Fruit fly (Drosophila melanogaster): ENCODE measurements around the gene Wdr24.

Wdr24 gene

dm6 chr3R:29745056-29745455 is at the start of gene Wdr24, which contains the start of gene IntS11 (continued):
- no peak for TF ChIP-seq sqz (GFP tag; optimal IDR thresholded peaks at IDR 0.05)
- peak; percentile 89 for TF ChIP-seq sug (tag; optimal IDR thresholded peaks at IDR 0.05)
- TF ChIP-seq Drgx (GFP tag; IDR thresholded peaks at IDR 0.05) = peak; percentile 97
- peak; percentile 80 for TF ChIP-seq Chrac-16 (GFP tag; optimal IDR thresholded peaks at IDR 0.05)
- TF ChIP-seq Asciz (GFP tag; optimal IDR thresholded peaks at IDR 0.05) = no peak
- TF ChIP-seq Deaf1 (tag; optimal IDR thresholded peaks at IDR 0.05) = peak; percentile 61
- peak; percentile 43 for TF ChIP-seq CG1792 (GFP tag; optimal IDR thresholded peaks at IDR 0.05)
- TF ChIP-seq Ptx1 (GFP tag; IDR thresholded peaks at IDR 0.05) = peak; percentile 98
- no peak for TF ChIP-seq CG1832 (GFP tag; optimal IDR thresholded peaks at IDR 0.05)
- peak; percentile 68 for TF ChIP-seq CG8944 (GFP tag; optimal IDR thresholded peaks at IDR 0.05)
- peak; percentile 70 to 72 for TF ChIP-seq bsh (GFP tag; optimal IDR thresholded peaks at IDR 0.05)
- TF ChIP-seq CG12236 (GFP tag; optimal IDR thresholded peaks at IDR 0.05) = no peak
- TF ChIP-seq zen2 (GFP tag; IDR thresholded peaks at IDR 0.05; ENCODE audit: partially characterized antibody) = no peak
- no peak for TF ChIP-seq Kr (GFP tag; optimal IDR thresholded peaks at IDR 0.05)
- peak; percentile 71 for TF ChIP-seq CG7556 (GFP tag; optimal IDR thresholded peaks at IDR 0.05)
- peak; percentile 48 for TF ChIP-seq CG10654 (GFP tag; optimal IDR thresholded peaks at IDR 0.05)
- no peak for TF ChIP-seq bbx (GFP tag; IDR thresholded peaks at IDR 0.05; ENCODE audit: partially characterized antibody)
- TF ChIP-seq CG7987 (GFP tag; optimal IDR thresholded peaks at IDR 0.05) = peak; percentile 47
- TF ChIP-seq fu2 (GFP tag; optimal IDR thresholded peaks at IDR 0.05) = peak; percentile 69
- TF ChIP-seq al (GFP tag; IDR thresholded peaks at IDR 0.05) = peak; percentile 95
- TF ChIP-seq Tbp (GFP tag; optimal IDR thresholded peaks at IDR 0.05) = no peak
- TF ChIP-seq CG12299 (tag; optimal IDR thresholded peaks at IDR 0.05) = peak; percentile 64
- peak; percentile 83 for TF ChIP-seq chn (GFP tag; optimal IDR thresholded peaks at IDR 0.05)
- peak; percentile 58 for TF ChIP-seq Antp (GFP tag; optimal IDR thresholded peaks at IDR 0.05)
- peak; percentile 82 for TF ChIP-seq CG18476 (GFP tag; optimal IDR thresholded peaks at IDR 0.05)
- TF ChIP-seq Dek (tag; optimal IDR thresholded peaks at IDR 0.05) = peak; percentile 90
- TF ChIP-seq NC2α (GFP tag; optimal IDR thresholded peaks at IDR 0.05) = no peak
- TF ChIP-seq CG12155 (GFP tag; optimal IDR thresholded peaks at IDR 0.05) = peak; percentile 89
- TF ChIP-seq CG31224 (GFP tag; IDR thresholded peaks at IDR 0.05) = peak; percentile 88
- TF ChIP-seq CG8765 (GFP tag; IDR thresholded peaks at IDR 0.05) = peak; percentile 85; the same call in 1 of the 2 replicates
- peak; percentile 61 for TF ChIP-seq pnt (GFP tag; optimal IDR thresholded peaks at IDR 0.05)
- TF ChIP-seq Ets65A (GFP tag) = peak; percentile 98
- no peak for TF ChIP-seq Hr78 (GFP tag; optimal IDR thresholded peaks at IDR 0.05)
- TF ChIP-seq Optix (GFP tag; IDR thresholded peaks at IDR 0.05) = peak; percentile 82; the same call in 2 of the 3 replicates
- TF ChIP-seq pfk (GFP tag; optimal IDR thresholded peaks at IDR 0.05) = no peak
- peak; percentile 82 for TF ChIP-seq CG10147 (GFP tag; optimal IDR thresholded peaks at IDR 0.05)
- peak; percentile 73 for TF ChIP-seq mirr (GFP tag; optimal IDR thresholded peaks at IDR 0.05)
- TF ChIP-seq gce (GFP tag; IDR thresholded peaks at IDR 0.05) = peak; percentile 42; the same call in 1 of the 3 replicates
- peak; percentile 79 for TF ChIP-seq nom (GFP tag; optimal IDR thresholded peaks at IDR 0.05)
- TF ChIP-seq danr (GFP tag; IDR thresholded peaks at IDR 0.05) = peak; percentile 90
- peak; percentile 83 for TF ChIP-seq PHDP (tag; optimal IDR thresholded peaks at IDR 0.05)
- TF ChIP-seq CG10321 (GFP tag; IDR thresholded peaks at IDR 0.05) = no peak
- TF ChIP-seq CG7928 (GFP tag; optimal IDR thresholded peaks at IDR 0.05) = peak; percentile 25
- TF ChIP-seq CG3847 (GFP tag; IDR thresholded peaks at IDR 0.05) = peak; percentile 96
- TF ChIP-seq CG12391 (tag; optimal IDR thresholded peaks at IDR 0.05) = peak; percentile 84
- peak; percentile 90 for TF ChIP-seq E2f1 (GFP tag; IDR thresholded peaks at IDR 0.05)
- TF ChIP-seq CG14710 (tag; optimal IDR thresholded peaks at IDR 0.05) = peak; percentile 81
- TF ChIP-seq ssp (GFP tag; IDR thresholded peaks at IDR 0.05) = peak; percentile 84
- TF ChIP-seq CG4404 (GFP tag; IDR thresholded peaks at IDR 0.05) = peak; percentile 90
- peak; percentile 93 for TF ChIP-seq CG11456 (GFP tag; IDR thresholded peaks at IDR 0.05)
- TF ChIP-seq Oli (tag; optimal IDR thresholded peaks at IDR 0.05) = peak; percentile 70
